Worm (Caenorhabditis elegans) whole organism, young adult: ENCODE results near the gene C08F8.9.

Experiments used
- C17E4.6 ChIP-seq: fragments of 200-800 bp; sonication (Bioruptor generic); IDR thresholded peaks from 2 replicates; pipeline ENCODE4 v1.3.6; 2022; ENCODE audit warnings: missing genetic modification reagents, missing genetic modification characterization, missing compliant biosample characterization
- F10E7.11 ChIP-seq: sonication (generic microtip); optimal IDR thresholded peaks from 2 replicates; lab custom pipeline; 2017; ENCODE audit warnings: mild to moderate bottlenecking, missing genetic modification characterization, moderate library complexity, missing compliant biosample characterization
- F49E8.2 ChIP-seq: sonication (generic microtip); optimal IDR thresholded peaks from 3 replicates; lab custom pipeline; 2017; ENCODE audit warnings: missing genetic modification characterization, mild to moderate bottlenecking, missing compliant biosample characterization, antibody characterized with exemption, moderate library complexity; ENCODE audit not compliant: insufficient read depth
- K11D2.4 ChIP-seq: fragments of 200-800 bp; sonication (Bioruptor generic); IDR thresholded peaks from 2 replicates; pipeline ENCODE4 v1.3.6; 2022; ENCODE audit warnings: missing genetic modification reagents, missing genetic modification characterization, missing compliant biosample characterization
- Y53F4B.3 ChIP-seq: fragments of 200-800 bp; sonication (Bioruptor generic); IDR thresholded peaks from 2 replicates; pipeline ENCODE4 v1.3.6; 2022; ENCODE audit warnings: missing genetic modification reagents, missing genetic modification characterization, missing compliant biosample characterization
- Y95B8A.8 ChIP-seq: fragments of 200-800 bp; sonication (Bioruptor generic); IDR thresholded peaks from 2 replicates; pipeline ENCODE4 v1.3.6; 2022; ENCODE audit warnings: missing genetic modification reagents, missing genetic modification characterization, missing compliant biosample characterization
- ama-1 ChIP-seq, 3 experiments: fragments of 150-350 bp in 1 of 3; sonication (generic microtip) in 2 of 3; optimal IDR thresholded peaks; 2 replicates each; lab custom pipeline; 2014 to 2018; ENCODE audit warnings: missing biosample characterization in 2 of 3, missing genetic modification characterization in 2 of 3, missing genetic modification reagents in 2 of 3
- aptf-2 ChIP-seq: fragments of 200-800 bp; sonication (Bioruptor generic); conservative IDR thresholded peaks from 2 replicates; pipeline ENCODE4 v1.3.6; 2022; ENCODE audit warnings: missing genetic modification reagents, missing genetic modification characterization, missing compliant biosample characterization
- dox-1 ChIP-seq: fragments of 200-800 bp; sonication (Bioruptor generic); IDR thresholded peaks from 2 replicates; pipeline ENCODE4 v1.3.6; 2022; ENCODE audit warnings: missing genetic modification reagents, missing genetic modification characterization, missing compliant biosample characterization
- egl-44 ChIP-seq: fragments of 200-800 bp; sonication (Bioruptor generic); IDR thresholded peaks from 2 replicates; pipeline ENCODE4 v1.3.6; 2022; ENCODE audit warnings: missing genetic modification reagents, missing genetic modification characterization, missing compliant biosample characterization
- hmg-1.2 ChIP-seq: fragments of 200-800 bp; sonication (Bioruptor generic); IDR thresholded peaks from 2 replicates; pipeline ENCODE4 v1.3.6; 2022; ENCODE audit warnings: missing genetic modification reagents, missing genetic modification characterization, missing compliant biosample characterization
- let-607 ChIP-seq, 2 experiments: fragments of 200-800 bp in 1 of 2; sonication (Bioruptor generic) in 1 of 2; sonication (generic microtip) in 1 of 2; optimal IDR thresholded peaks; 2 replicates each; lab custom pipeline; 2016 to 2018; ENCODE audit warnings: mild to moderate bottlenecking in 2 of 2, missing compliant biosample characterization in 2 of 2, missing genetic modification characterization in 2 of 2, moderate library complexity in 2 of 2, missing genotype in 1 of 2
- lin-26 ChIP-seq: fragments of 200-800 bp; sonication (Bioruptor generic); IDR thresholded peaks from 2 replicates; pipeline ENCODE4 v1.3.6; 2022; ENCODE audit warnings: missing genetic modification reagents, missing genetic modification characterization, missing compliant biosample characterization
- lsy-27 ChIP-seq: sonication (generic microtip); optimal IDR thresholded peaks from 2 replicates; lab custom pipeline; 2017; ENCODE audit warnings: missing genetic modification characterization, mild to moderate bottlenecking, missing compliant biosample characterization, antibody characterized with exemption, missing genotype, borderline replicate concordance; ENCODE audit not compliant: insufficient read depth
- madf-6 ChIP-seq: fragments of 200-800 bp; sonication (Bioruptor generic); IDR thresholded peaks from 2 replicates; pipeline ENCODE4 v1.3.6; 2022; ENCODE audit warnings: missing genetic modification reagents, missing genetic modification characterization, missing compliant biosample characterization
- nfya-1 ChIP-seq: sonication (generic microtip); optimal IDR thresholded peaks from 2 replicates; lab custom pipeline; 2017; ENCODE audit warnings: antibody characterized with exemption, missing compliant biosample characterization, missing genetic modification characterization, borderline replicate concordance; ENCODE audit not compliant: insufficient read depth
- nhr-80 ChIP-seq: sonication (generic microtip); optimal IDR thresholded peaks from 2 replicates; lab custom pipeline; 2016; ENCODE audit warnings: missing genetic modification characterization, missing compliant biosample characterization
- tbp1 ChIP-seq: fragments of 200-800 bp; sonication (Bioruptor generic); optimal IDR thresholded peaks from 2 replicates; lab custom pipeline; 2018; ENCODE audit warnings: mild to moderate bottlenecking, missing genetic modification characterization, missing compliant biosample characterization
- ztf-25 ChIP-seq: fragments of 200-800 bp; sonication (Bioruptor generic); IDR thresholded peaks from 2 replicates; pipeline ENCODE4 v1.3.6; 2022; ENCODE audit warnings: missing genetic modification reagents, missing genetic modification characterization, missing compliant biosample characterization
- ztf-28 ChIP-seq: fragments of 200-800 bp; sonication (Bioruptor generic); IDR thresholded peaks from 2 replicates; pipeline ENCODE4 v1.3.6; 2022; ENCODE audit warnings: missing genetic modification reagents, missing genetic modification characterization, missing compliant biosample characterization

Gene C08F8.9

DNA sequence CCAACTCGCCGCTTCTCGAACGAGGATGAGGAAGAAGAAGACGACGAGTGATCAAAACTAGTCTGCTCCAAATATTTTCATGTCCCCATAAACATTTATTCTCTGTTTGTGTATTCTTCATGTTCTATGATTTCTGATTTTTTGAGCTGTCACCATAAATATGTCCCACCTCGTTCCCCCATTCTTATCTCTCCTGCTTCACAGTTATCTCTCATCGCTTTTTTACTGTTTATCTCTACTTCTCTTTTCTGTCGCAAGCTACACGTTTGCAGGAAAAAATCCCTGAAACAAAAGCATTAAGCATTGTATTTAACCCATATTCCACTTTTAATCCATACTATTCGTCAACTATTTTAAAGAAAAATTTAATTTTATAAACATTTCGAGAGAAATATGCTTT lies 47.6 kb downstream of the C08F8.9 start:
- TF ChIP-seq let-607 (tag; optimal IDR thresholded peaks at IDR 0.05; lab: Kevin White, UChicago) (peak in 1 of 2 experiments; percentile 8), hmg-1.2 (GFP tag; lab: Robert Waterston, UW) (peak; percentile 29; the same call in 1 of the 2 replicates), C17E4.6 (no peak), ztf-25 (GFP tag; lab: Robert Waterston, UW) (no peak), dox-1 (GFP tag; lab: Robert Waterston, UW) (no peak), ztf-28 (GFP tag; lab: Robert Waterston, UW) (no peak), F10E7.11 (tag; lab: Kevin White, UChicago) (no peak), nhr-80 (tag; lab: Kevin White, UChicago) (peak; percentile 45), egl-44 (GFP tag; lab: Robert Waterston, UW) (no peak), aptf-2 (GFP tag; lab: Robert Waterston, UW) (no peak), nfya-1 (tag; lab: Kevin White, UChicago) (no peak), madf-6 (no peak), lin-26 (GFP tag; lab: Robert Waterston, UW) (no peak), K11D2.4 (GFP tag; lab: Robert Waterston, UW) (no peak), tbp1 (no peak), Y53F4B.3 (no peak), F49E8.2 (no peak), Y95B8A.8 (no peak), ama-1 (optimal IDR thresholded peaks at IDR 0.05; lab: Kevin White, UChicago) (no peak), ama-1 (GFP tag; optimal IDR thresholded peaks at IDR 0.05; lab: Kevin White, UChicago) (peak in 1 of 2 experiments; percentile 44), lsy-27 (no peak)
